Fruit fly (Drosophila melanogaster) whole organism, pupa: ENCODE data around the gene CG33772.

Experiments
- CG10348 ChIP-seq: fragments of 200-800 bp; sonication (Bioruptor generic); IDR thresholded peaks from 2 replicates; pipeline ENCODE4 v1.3.6; 2022; ENCODE audit warnings: missing biosample characterization, missing genetic modification characterization
- CG12605 ChIP-seq: fragments of 200-800 bp; sonication (Bioruptor generic); IDR thresholded peaks from 2 replicates; pipeline ENCODE4 v1.3.6; 2022; ENCODE audit warnings: missing biosample characterization, missing genetic modification characterization
- CG13204 ChIP-seq: fragments of 200-800 bp; sonication (Bioruptor generic); optimal IDR thresholded peaks from 2 replicates; lab custom pipeline; 2018; ENCODE audit warnings: missing biosample characterization, mild to moderate bottlenecking, missing genetic modification characterization, moderate library complexity
- CG14655 ChIP-seq: fragments of 200-800 bp; sonication (Bioruptor generic); optimal IDR thresholded peaks from 3 replicates; lab custom pipeline; 2017; ENCODE audit warnings: mild to moderate bottlenecking, missing biosample characterization, missing genetic modification reagents, missing genetic modification characterization
- CG15710 ChIP-seq: fragments of 200-800 bp; sonication (Bioruptor generic); optimal IDR thresholded peaks from 2 replicates; lab custom pipeline; 2018; ENCODE audit warnings: missing biosample characterization, mild to moderate bottlenecking, missing genetic modification characterization, moderate library complexity
- CG17806 ChIP-seq: fragments of 200-800 bp; sonication (Bioruptor generic); optimal IDR thresholded peaks from 2 replicates; lab custom pipeline; 2018; ENCODE audit warnings: missing biosample characterization, mild to moderate bottlenecking, missing genetic modification characterization, moderate library complexity
- CG32121 ChIP-seq: fragments of 200-800 bp; sonication (Bioruptor generic); IDR thresholded peaks from 2 replicates; pipeline ENCODE4 v1.3.6; 2022; ENCODE audit warnings: missing biosample characterization, missing genetic modification characterization
- CG34367 ChIP-seq: fragments of 200-800 bp; sonication (Bioruptor generic); optimal IDR thresholded peaks from 2 replicates; lab custom pipeline; 2018; ENCODE audit warnings: missing biosample characterization, mild to moderate bottlenecking, missing genetic modification characterization
- CG4496 ChIP-seq: fragments of 200-800 bp; sonication (Bioruptor generic); IDR thresholded peaks from 3 replicates; pipeline ENCODE4 v1.3.6; 2022; ENCODE audit warnings: missing biosample characterization, missing genetic modification characterization
- CG8159 ChIP-seq: fragments of 200-800 bp; sonication (Bioruptor generic); optimal IDR thresholded peaks from 3 replicates; lab custom pipeline; 2018; ENCODE audit warnings: missing biosample characterization, mild to moderate bottlenecking, missing genetic modification characterization, moderate library complexity
- CG8301 ChIP-seq: fragments of 200-800 bp; sonication (Bioruptor generic); optimal IDR thresholded peaks from 2 replicates; lab custom pipeline; 2018; ENCODE audit warnings: missing biosample characterization, mild to moderate bottlenecking, missing genetic modification characterization
- CG9948 ChIP-seq: fragments of 200-800 bp; sonication (Bioruptor generic); optimal IDR thresholded peaks from 2 replicates; lab custom pipeline; 2018; ENCODE audit warnings: missing biosample characterization, mild to moderate bottlenecking, missing genetic modification characterization, moderate library complexity
- D1 ChIP-seq: fragments of 200-800 bp; sonication (Bioruptor generic); optimal IDR thresholded peaks from 2 replicates; lab custom pipeline; 2018; ENCODE audit warnings: missing biosample characterization, mild to moderate bottlenecking, missing genetic modification characterization, moderate library complexity
- EcR ChIP-seq: fragments of 200-800 bp; sonication (Bioruptor generic); optimal IDR thresholded peaks from 3 replicates; lab custom pipeline; 2019; ENCODE audit warnings: missing biosample characterization, missing genetic modification characterization, mild to moderate bottlenecking, moderate library complexity, missing genetic modification reagents
- Ets98B ChIP-seq: fragments of 200-800 bp; sonication (Bioruptor generic); IDR thresholded peaks from 2 replicates; pipeline ENCODE4 v1.3.6; 2022; ENCODE audit warnings: missing biosample characterization, missing genetic modification characterization
- Pif1A ChIP-seq: fragments of 200-800 bp; sonication (Bioruptor generic); optimal IDR thresholded peaks from 3 replicates; lab custom pipeline; 2016; ENCODE audit warnings: missing biosample characterization, missing genetic modification characterization
- Pif1B ChIP-seq: fragments of 200-800 bp; sonication (Bioruptor generic); optimal IDR thresholded peaks from 3 replicates; lab custom pipeline; 2016; ENCODE audit warnings: missing biosample characterization, missing genetic modification characterization
- Snoo ChIP-seq: fragments of 200-800 bp; sonication (Bioruptor generic); optimal IDR thresholded peaks from 3 replicates; lab custom pipeline; 2017; ENCODE audit warnings: missing biosample characterization, mild to moderate bottlenecking, missing genetic modification characterization, inconsistent platforms
- fd96Ca ChIP-seq: fragments of 200-800 bp; sonication (Bioruptor generic); IDR thresholded peaks from 3 replicates; pipeline ENCODE4 v1.3.6; 2022; ENCODE audit warnings: missing biosample characterization, missing genetic modification characterization
- gl ChIP-seq: fragments of 200-800 bp; sonication (Bioruptor generic); optimal IDR thresholded peaks from 2 replicates; lab custom pipeline; 2018; ENCODE audit warnings: missing biosample characterization, mild to moderate bottlenecking, missing genetic modification characterization
- rn ChIP-seq: fragments of 200-800 bp; sonication (Bioruptor generic); IDR thresholded peaks from 2 replicates; pipeline ENCODE4 v1.3.6; 2022; ENCODE audit warnings: missing biosample characterization, missing genetic modification characterization

CG33772 gene

dm6 chr3L:22647627-22648026, 4.7 kb downstream of the CG33772 start, which contains the start of gene CG33769:
CG33769 (plus strand) TSS chr3L:22647927.
- no peak for TF ChIP-seq CG12605 (GFP tag; lab: Robert Waterston, UW)
- TF ChIP-seq CG4496 (GFP tag; lab: Robert Waterston, UW), result no peak
- no peak for TF ChIP-seq CG10348 (GFP tag; lab: Robert Waterston, UW)
- TF ChIP-seq CG9948 (tag; lab: Kevin White, UChicago), result no peak
- TF ChIP-seq CG34367, result no peak
- TF ChIP-seq CG8301 (tag; lab: Kevin White, UChicago), result no peak
- no peak for TF ChIP-seq EcR (GFP tag; lab: Kevin White, UChicago)
- no peak for TF ChIP-seq CG13204 (GFP tag; lab: Kevin White, UChicago)
- TF ChIP-seq CG17806 (tag; lab: Kevin White, UChicago), result no peak
- no peak for TF ChIP-seq Ets98B (GFP tag; lab: Robert Waterston, UW)
- TF ChIP-seq CG14655 (GFP tag; lab: Kevin White, UChicago), result no peak
- no peak for TF ChIP-seq CG15710 (tag; lab: Kevin White, UChicago)
- TF ChIP-seq Pif1A (GFP tag; lab: Kevin White, UChicago), result no peak
- no peak for TF ChIP-seq gl (tag; lab: Kevin White, UChicago)
- TF ChIP-seq fd96Ca, result no peak
- TF ChIP-seq Pif1B (GFP tag; lab: Kevin White, UChicago), result no peak
- TF ChIP-seq Snoo (tag; lab: Kevin White, UChicago), result no peak
- no peak for TF ChIP-seq D1 (tag; lab: Kevin White, UChicago)
- TF ChIP-seq CG8159 (tag; lab: Kevin White, UChicago), result no peak
- TF ChIP-seq CG32121 (GFP tag; lab: Robert Waterston, UW), result no peak

- TF ChIP-seq gl (tag; lab: Kevin White, UChicago), result no peak
- no peak for TF ChIP-seq CG13204 (GFP tag; lab: Kevin White, UChicago)
- TF ChIP-seq CG15710 (tag; lab: Kevin White, UChicago), result no peak
- no peak for TF ChIP-seq rn
- TF ChIP-seq CG12605 (GFP tag; lab: Robert Waterston, UW), result no peak
- TF ChIP-seq fd96Ca, result no peak
- TF ChIP-seq CG9948 (tag; lab: Kevin White, UChicago), result no peak
- no peak for TF ChIP-seq CG8301 (tag; lab: Kevin White, UChicago)
- no peak for TF ChIP-seq Pif1A (GFP tag; lab: Kevin White, UChicago)
- no peak for TF ChIP-seq Ets98B (GFP tag; lab: Robert Waterston, UW)
- no peak for TF ChIP-seq CG32121 (GFP tag; lab: Robert Waterston, UW)
- no peak for TF ChIP-seq CG4496 (GFP tag; lab: Robert Waterston, UW)
- no peak for TF ChIP-seq EcR (GFP tag; lab: Kevin White, UChicago)
- no peak for TF ChIP-seq CG34367
- no peak for TF ChIP-seq D1 (tag; lab: Kevin White, UChicago)
- no peak for TF ChIP-seq Pif1B (GFP tag; lab: Kevin White, UChicago)
- no peak for TF ChIP-seq Snoo (tag; lab: Kevin White, UChicago)
- no peak for TF ChIP-seq CG17806 (tag; lab: Kevin White, UChicago)
- TF ChIP-seq CG14655 (GFP tag; lab: Kevin White, UChicago), result no peak
- no peak for TF ChIP-seq CG10348 (GFP tag; lab: Robert Waterston, UW)
Observed at dm6 chr3L:22646863-22647262, 5.5 kb downstream of the CG33772 start, which contains the start of gene CG33768. CG33768 (plus strand) TSS chr3L:22647163.

dm6 chr3L:22646007-22646406, 6.3 kb downstream of the CG33772 start, which contains the start of gene CG33767:
CG33767 (plus strand) TSS chr3L:22646307.
- TF ChIP-seq CG4496 (GFP tag; lab: Robert Waterston, UW), result no peak
- no peak for TF ChIP-seq Pif1B (GFP tag; lab: Kevin White, UChicago)
- TF ChIP-seq CG17806 (tag; lab: Kevin White, UChicago), result no peak
- no peak for TF ChIP-seq gl (tag; lab: Kevin White, UChicago)
- TF ChIP-seq CG13204 (GFP tag; lab: Kevin White, UChicago), result no peak
- no peak for TF ChIP-seq D1 (tag; lab: Kevin White, UChicago)
- TF ChIP-seq CG34367, result no peak
- no peak for TF ChIP-seq CG15710 (tag; lab: Kevin White, UChicago)
- TF ChIP-seq CG12605 (GFP tag; lab: Robert Waterston, UW), result no peak
- TF ChIP-seq CG9948 (tag; lab: Kevin White, UChicago), result no peak
- no peak for TF ChIP-seq CG8159 (tag; lab: Kevin White, UChicago)
- TF ChIP-seq CG14655 (GFP tag; lab: Kevin White, UChicago), result no peak
- no peak for TF ChIP-seq CG8301 (tag; lab: Kevin White, UChicago)
- TF ChIP-seq Ets98B (GFP tag; lab: Robert Waterston, UW), result no peak

- TF ChIP-seq EcR (GFP tag; lab: Kevin White, UChicago), result no peak
- TF ChIP-seq CG14655 (GFP tag; lab: Kevin White, UChicago), result no peak
- no peak for TF ChIP-seq CG4496 (GFP tag; lab: Robert Waterston, UW)
- TF ChIP-seq CG8159 (tag; lab: Kevin White, UChicago), result no peak
- no peak for TF ChIP-seq CG34367
- TF ChIP-seq Snoo (tag; lab: Kevin White, UChicago), result no peak
- TF ChIP-seq fd96Ca, result no peak
- no peak for TF ChIP-seq Pif1B (GFP tag; lab: Kevin White, UChicago)
- no peak for TF ChIP-seq CG8301 (tag; lab: Kevin White, UChicago)
- no peak for TF ChIP-seq rn
- TF ChIP-seq gl (tag; lab: Kevin White, UChicago), result no peak
- TF ChIP-seq D1 (tag; lab: Kevin White, UChicago), result no peak
- no peak for TF ChIP-seq CG9948 (tag; lab: Kevin White, UChicago)
- TF ChIP-seq Ets98B (GFP tag; lab: Robert Waterston, UW), result no peak
- no peak for TF ChIP-seq CG12605 (GFP tag; lab: Robert Waterston, UW)
- no peak for TF ChIP-seq Pif1A (GFP tag; lab: Kevin White, UChicago)
- no peak for TF ChIP-seq CG32121 (GFP tag; lab: Robert Waterston, UW)
- no peak for TF ChIP-seq CG17806 (tag; lab: Kevin White, UChicago)
- TF ChIP-seq CG15710 (tag; lab: Kevin White, UChicago), result no peak
- no peak for TF ChIP-seq CG13204 (GFP tag; lab: Kevin White, UChicago)
Observed at dm6 chr3L:22645327-22645726, 7.0 kb downstream of the CG33772 start, which contains the start of gene CG33766. CG33766 (plus strand) TSS chr3L:22645627.
